Fruit fly (Drosophila melanogaster) whole organism: ENCODE results near the gene CG31251.

Source experiments
- Dll ChIP-seq: fragments of >200 bp; optimal IDR thresholded peaks from 2 replicates; lab custom pipeline; 2017
- psq ChIP-seq: fragments of >200 bp; optimal IDR thresholded peaks from 2 replicates; lab custom pipeline; 2017
- usp ChIP-seq: fragments of >200 bp; optimal IDR thresholded peaks from 2 replicates; lab custom pipeline; 2017; ENCODE audit warnings: missing biosample characterization, missing genetic modification characterization, mixed read lengths

- no peak for TF ChIP-seq Dll (lab: Kevin White, UChicago)
- no peak for TF ChIP-seq usp (GFP tag; lab: Kevin White, UChicago)
- TF ChIP-seq psq (lab: Kevin White, UChicago), result no peak
Measured at dm6 chr3R:17684854-17685253, at the start of gene CG31251, which contains the start of gene CG31360.
